Worm (Caenorhabditis elegans) whole organism, young adult: Measurements from ENCODE around the gene sos-1.

Experiments used
- B0336.3 ChIP-seq: fragments of 200-800 bp; sonication (Bioruptor generic); IDR thresholded peaks from 2 replicates; pipeline ENCODE4 v1.3.6; 2022; ENCODE audit warnings: missing genetic modification characterization, missing compliant biosample characterization
- C17E4.6 ChIP-seq: fragments of 200-800 bp; sonication (Bioruptor generic); IDR thresholded peaks from 2 replicates; pipeline ENCODE4 v1.3.6; 2022; ENCODE audit warnings: missing genetic modification reagents, missing genetic modification characterization, missing compliant biosample characterization
- F57A8.1 ChIP-seq: fragments of 200-800 bp; sonication (Bioruptor generic); optimal IDR thresholded peaks from 2 replicates; lab custom pipeline; 2018; ENCODE audit warnings: mild to moderate bottlenecking, missing genetic modification characterization, moderate library complexity, missing compliant biosample characterization
- T07F8.4 ChIP-seq: sonication (generic microtip); optimal IDR thresholded peaks from 2 replicates; lab custom pipeline; 2016; ENCODE audit warnings: mild to moderate bottlenecking, missing genetic modification characterization, moderate library complexity, missing compliant biosample characterization
- T26A5.8 ChIP-seq: sonication (generic microtip); optimal IDR thresholded peaks from 2 replicates; lab custom pipeline; 2016; ENCODE audit warnings: missing genetic modification characterization, missing compliant biosample characterization
- attf-5 ChIP-seq: fragments of 200-800 bp; sonication (Bioruptor generic); optimal IDR thresholded peaks from 2 replicates; lab custom pipeline; 2018; ENCODE audit warnings: mild to moderate bottlenecking, missing genetic modification characterization, missing compliant biosample characterization
- ccch-3 ChIP-seq: fragments of 200-800 bp; sonication (Bioruptor generic); optimal IDR thresholded peaks from 2 replicates; lab custom pipeline; 2018; ENCODE audit warnings: mild to moderate bottlenecking, missing genetic modification characterization, missing compliant biosample characterization
- cebp-1 ChIP-seq, 2 experiments: fragments of 200-800 bp in 1 of 2; sonication (Bioruptor generic) in 1 of 2; sonication (generic microtip) in 1 of 2; IDR thresholded peaks in 1 of 2; optimal IDR thresholded peaks in 1 of 2; 2 replicates each; pipeline versions ENCODE4 v1.3.6 to Lab custom; 2017 to 2022; ENCODE audit warnings: missing compliant biosample characterization in 2 of 2, missing genetic modification characterization in 2 of 2, mild to moderate bottlenecking in 1 of 2, missing genetic modification reagents in 1 of 2, moderate library complexity in 1 of 2
- cebp-2 ChIP-seq: fragments of 200-800 bp; sonication (Bioruptor generic); IDR thresholded peaks from 2 replicates; pipeline ENCODE4 v1.3.6; 2022; ENCODE audit warnings: missing genetic modification characterization, missing compliant biosample characterization
- ceh-100 ChIP-seq: fragments of 200-800 bp; sonication (Bioruptor generic); IDR thresholded peaks from 2 replicates; pipeline ENCODE4 v1.3.6; 2022; ENCODE audit warnings: missing genetic modification reagents, missing genetic modification characterization, missing compliant biosample characterization
- ceh-40 ChIP-seq: fragments of 200-800 bp; sonication (Bioruptor generic); IDR thresholded peaks from 2 replicates; pipeline ENCODE4 v1.3.6; 2022; ENCODE audit warnings: missing genetic modification characterization, missing compliant biosample characterization
- ceh-79 ChIP-seq: sonication (generic microtip); optimal IDR thresholded peaks from 2 replicates; lab custom pipeline; 2017; ENCODE audit warnings: mild to moderate bottlenecking, missing genetic modification characterization, missing compliant biosample characterization
- dox-1 ChIP-seq: fragments of 200-800 bp; sonication (Bioruptor generic); IDR thresholded peaks from 2 replicates; pipeline ENCODE4 v1.3.6; 2022; ENCODE audit warnings: missing genetic modification reagents, missing genetic modification characterization, missing compliant biosample characterization
- egl-44 ChIP-seq: fragments of 200-800 bp; sonication (Bioruptor generic); IDR thresholded peaks from 2 replicates; pipeline ENCODE4 v1.3.6; 2022; ENCODE audit warnings: missing genetic modification reagents, missing genetic modification characterization, missing compliant biosample characterization
- egrh-3 ChIP-seq: fragments of 200-800 bp; sonication (Bioruptor generic); IDR thresholded peaks from 2 replicates; pipeline ENCODE4 v1.3.6; 2022; ENCODE audit warnings: missing genetic modification reagents, missing genetic modification characterization, missing compliant biosample characterization
- ets-4 ChIP-seq: fragments of 200-800 bp; sonication (Bioruptor generic); optimal IDR thresholded peaks from 2 replicates; lab custom pipeline; 2018; ENCODE audit warnings: mild to moderate bottlenecking, missing genetic modification characterization, missing compliant biosample characterization
- him-1 ChIP-seq: sonication (generic microtip); optimal IDR thresholded peaks from 2 replicates; lab custom pipeline; 2016; ENCODE audit warnings: missing genotype, missing genetic modification reagents, missing genetic modification characterization, missing compliant biosample characterization
- hlh-26 ChIP-seq: fragments of 200-800 bp; sonication (Bioruptor generic); conservative IDR thresholded peaks from 2 replicates; pipeline ENCODE4 v1.3.6; 2022; ENCODE audit warnings: missing genetic modification reagents, missing genetic modification characterization, missing compliant biosample characterization
- hrde-1 ChIP-seq: sonication (generic microtip); optimal IDR thresholded peaks from 2 replicates; lab custom pipeline; 2016; ENCODE audit warnings: missing genetic modification characterization, mild to moderate bottlenecking, missing compliant biosample characterization, moderate library complexity, missing genotype, missing genetic modification reagents, borderline replicate concordance
- let-607 ChIP-seq, 2 experiments: fragments of 200-800 bp in 1 of 2; sonication (Bioruptor generic) in 1 of 2; sonication (generic microtip) in 1 of 2; optimal IDR thresholded peaks; 2 replicates each; lab custom pipeline; 2016 to 2018; ENCODE audit warnings: mild to moderate bottlenecking in 2 of 2, missing compliant biosample characterization in 2 of 2, missing genetic modification characterization in 2 of 2, moderate library complexity in 2 of 2, missing genotype in 1 of 2
- lin-26 ChIP-seq: fragments of 200-800 bp; sonication (Bioruptor generic); IDR thresholded peaks from 2 replicates; pipeline ENCODE4 v1.3.6; 2022; ENCODE audit warnings: missing genetic modification reagents, missing genetic modification characterization, missing compliant biosample characterization
- lin-54 ChIP-seq: fragments of 200-800 bp; sonication (Bioruptor generic); optimal IDR thresholded peaks from 2 replicates; lab custom pipeline; 2018; ENCODE audit warnings: mild to moderate bottlenecking, missing genetic modification characterization, missing compliant biosample characterization
- lsy-27 ChIP-seq: sonication (generic microtip); optimal IDR thresholded peaks from 2 replicates; lab custom pipeline; 2017; ENCODE audit warnings: missing genetic modification characterization, mild to moderate bottlenecking, missing compliant biosample characterization, antibody characterized with exemption, missing genotype, borderline replicate concordance; ENCODE audit not compliant: insufficient read depth
- mcd-1 ChIP-seq: fragments of 200-800 bp; sonication (Bioruptor generic); IDR thresholded peaks from 2 replicates; pipeline ENCODE4 v1.3.6; 2022; ENCODE audit warnings: missing genetic modification reagents, missing genetic modification characterization, missing compliant biosample characterization
- nhr-80 ChIP-seq: sonication (generic microtip); optimal IDR thresholded peaks from 2 replicates; lab custom pipeline; 2016; ENCODE audit warnings: missing genetic modification characterization, missing compliant biosample characterization
- repo-1 ChIP-seq: sonication (generic microtip); optimal IDR thresholded peaks from 2 replicates; lab custom pipeline; 2017; ENCODE audit warnings: mild to moderate bottlenecking, missing genetic modification characterization, missing compliant biosample characterization
- sdz-38 ChIP-seq: sonication (generic microtip); optimal IDR thresholded peaks from 2 replicates; lab custom pipeline; 2016; ENCODE audit warnings: missing genotype, missing genetic modification characterization, missing compliant biosample characterization
- unc-62 ChIP-seq: fragments of 150-350 bp; optimal IDR thresholded peaks from 2 replicates; lab custom pipeline; 2014; ENCODE audit warnings: missing biosample characterization, missing genetic modification reagents, missing genetic modification characterization
- zfh-2 ChIP-seq: fragments of 200-800 bp; sonication (Bioruptor generic); conservative IDR thresholded peaks from 2 replicates; pipeline ENCODE4 v1.3.6; 2022; ENCODE audit warnings: missing genetic modification reagents, missing genetic modification characterization, missing compliant biosample characterization
- ztf-22 ChIP-seq: fragments of 200-800 bp; sonication (Bioruptor generic); optimal IDR thresholded peaks from 2 replicates; lab custom pipeline; 2018; ENCODE audit warnings: mild to moderate bottlenecking, missing genetic modification characterization, moderate library complexity, missing compliant biosample characterization
- ztf-25 ChIP-seq: fragments of 200-800 bp; sonication (Bioruptor generic); IDR thresholded peaks from 2 replicates; pipeline ENCODE4 v1.3.6; 2022; ENCODE audit warnings: missing genetic modification reagents, missing genetic modification characterization, missing compliant biosample characterization

Gene sos-1

ce11 chrV:4497161-4497560 lies 51.9 kb downstream of the sos-1 start, which contains the start of gene unc-62:
Gene unc-62 (plus strand): TSS chrV:4497461.
- no peak for TF ChIP-seq ceh-40 (GFP tag; lab: Robert Waterston, UW)
- no peak for TF ChIP-seq T07F8.4 (tag; lab: Kevin White, UChicago)
- TF ChIP-seq C17E4.6 (GFP tag; lab: Robert Waterston, UW) = no peak
- no peak for TF ChIP-seq cebp-2 (GFP tag; lab: Robert Waterston, UW)
- no peak for TF ChIP-seq ceh-100 (GFP tag; lab: Robert Waterston, UW)
- no peak for TF ChIP-seq lsy-27 (tag; lab: Kevin White, UChicago)
- no peak for TF ChIP-seq ztf-22 (GFP tag; lab: Kevin White, UChicago)
- TF ChIP-seq lin-26 (GFP tag; lab: Robert Waterston, UW) = no peak
- TF ChIP-seq ets-4 (GFP tag; lab: Kevin White, UChicago) = no peak
- TF ChIP-seq dox-1 = no peak
- TF ChIP-seq sdz-38 (tag; lab: Kevin White, UChicago) = no peak
- TF ChIP-seq attf-5 (GFP tag; lab: Kevin White, UChicago) = no peak
- no peak for TF ChIP-seq cebp-1 (GFP tag; IDR thresholded peaks at IDR 0.05; lab: Robert Waterston, UW)
- TF ChIP-seq cebp-1 (tag; optimal IDR thresholded peaks at IDR 0.05; lab: Kevin White, UChicago) = no peak

- TF ChIP-seq nhr-80 (tag; lab: Kevin White, UChicago) = peak; percentile 23
- no peak for TF ChIP-seq him-1 (tag; lab: Kevin White, UChicago)
- no peak for TF ChIP-seq ceh-100 (GFP tag; lab: Robert Waterston, UW)
- TF ChIP-seq ztf-25 (GFP tag; lab: Robert Waterston, UW) = 0 out of 2 replicates have a peak, but pooled peaks have one; percentile 7
These were observed 52.9 kb downstream of the sos-1 start for ce11 chrV:4496104-4496586.

- peak; percentile 27; the same call in 1 of the 2 replicates for TF ChIP-seq B0336.3 (GFP tag; lab: Robert Waterston, UW)
- no peak for TF ChIP-seq ccch-3 (GFP tag; lab: Kevin White, UChicago)
- no peak for TF ChIP-seq hrde-1
- TF ChIP-seq nhr-80 (tag; lab: Kevin White, UChicago) = peak; percentile 71
- peak; percentile 92 for TF ChIP-seq zfh-2 (GFP tag; lab: Robert Waterston, UW)
- no peak for TF ChIP-seq ceh-79 (tag; lab: Kevin White, UChicago)
- no peak for TF ChIP-seq hlh-26 (GFP tag; lab: Robert Waterston, UW)
- no peak for TF ChIP-seq F57A8.1
- TF ChIP-seq let-607 (tag; optimal IDR thresholded peaks at IDR 0.05; lab: Kevin White, UChicago) = peak in 1 of 2 experiments; percentile 64
- TF ChIP-seq egrh-3 = peak; percentile 70; the same call in 1 of the 2 replicates
- TF ChIP-seq dox-1 = peak; percentile 58
- no peak for TF ChIP-seq repo-1 (tag; lab: Kevin White, UChicago)
- TF ChIP-seq mcd-1 (GFP tag; lab: Robert Waterston, UW) = peak; percentile 26; the same call in 1 of the 2 replicates
- TF ChIP-seq cebp-2 (GFP tag; lab: Robert Waterston, UW) = 0 out of 2 replicates have a peak, but pooled peaks have one; percentile 20
- TF ChIP-seq egl-44 (GFP tag; lab: Robert Waterston, UW) = 0 out of 2 replicates have a peak, but pooled peaks have one; percentile 32
- no peak for TF ChIP-seq lin-54 (GFP tag; lab: Kevin White, UChicago)
- no peak for TF ChIP-seq T26A5.8 (tag; lab: Kevin White, UChicago)
- TF ChIP-seq unc-62 (GFP tag; lab: Kevin White, UChicago) = no peak
- TF ChIP-seq cebp-1 (GFP tag; IDR thresholded peaks at IDR 0.05; lab: Robert Waterston, UW) = no peak
- peak; percentile 37 for TF ChIP-seq cebp-1 (tag; optimal IDR thresholded peaks at IDR 0.05; lab: Kevin White, UChicago)
These were observed 53.8 kb downstream of the sos-1 start for ce11 chrV:4495114-4495819.
